Worm (Caenorhabditis elegans) whole organism, L2 larva: ENCODE data around the gene hum-5.

Experiments used
- ama-1 ChIP-seq: fragments of 150-350 bp; optimal IDR thresholded peaks from 2 replicates; lab custom pipeline; 2018; ENCODE audit warnings: inconsistent platforms
- elt-1 ChIP-seq: fragments of 150-350 bp; optimal IDR thresholded peaks from 2 replicates; lab custom pipeline; 2014; ENCODE audit warnings: missing biosample characterization, missing genetic modification characterization
- lsy-2 ChIP-seq, 2 experiments: fragments of 150-350 bp in 1 of 2; sonication (generic microtip) in 1 of 2; optimal IDR thresholded peaks; 2 replicates each; lab custom pipeline; 2014 to 2017; ENCODE audit warnings: missing biosample characterization in 2 of 2, missing genetic modification characterization in 2 of 2
- skn-1 ChIP-seq: sonication (generic microtip); optimal IDR thresholded peaks from 2 replicates; lab custom pipeline; 2017; ENCODE audit warnings: missing biosample characterization, missing genetic modification characterization
- snpc-4 ChIP-seq: fragments of 150-350 bp; optimal IDR thresholded peaks from 2 replicates; lab custom pipeline; 2014; ENCODE audit warnings: missing biosample characterization, missing genetic modification characterization

ce11 chrIII:4057894-4058293, 21.3 kb upstream of the hum-5 start, which contains the start of gene rcq-5:
- TF ChIP-seq elt-1 (tag; lab: Kevin White, UChicago) (no peak), lsy-2 (tag; optimal IDR thresholded peaks at IDR 0.05; lab: Kevin White, UChicago) (peak in 1 of 2 experiments; percentile 49), skn-1 (no peak), snpc-4 (tag; lab: Kevin White, UChicago) (no peak), ama-1 (no peak)
